Worm (Caenorhabditis elegans) whole organism, L2 larva: ENCODE data around the gene exc-5.
A peak's percentile ranks its signal among the peaks of the same experiment; 100 is the strongest.

Experiments
- ama-1 ChIP-seq: fragments of 150-350 bp; optimal IDR thresholded peaks from 2 replicates; lab custom pipeline; 2018; ENCODE audit warnings: inconsistent platforms
- ceh-16 ChIP-seq: fragments of 150-350 bp; optimal IDR thresholded peaks from 2 replicates; lab custom pipeline; 2014; ENCODE audit warnings: missing biosample characterization, missing genetic modification characterization
- lin-39 ChIP-seq: fragments of 150-350 bp; optimal IDR thresholded peaks from 2 replicates; lab custom pipeline; 2014; ENCODE audit warnings: missing biosample characterization, missing genetic modification reagents, missing genetic modification characterization
- sma-9 ChIP-seq, 2 experiments: fragments of 150-350 bp in 1 of 2; sonication (generic microtip) in 1 of 2; optimal IDR thresholded peaks; 2 replicates each; lab custom pipeline; 2014 to 2016; ENCODE audit warnings: missing genetic modification characterization in 2 of 2, mild to moderate bottlenecking in 1 of 2, missing biosample characterization in 1 of 2, missing compliant biosample characterization in 1 of 2, missing genetic modification reagents in 1 of 2, moderate library complexity in 1 of 2
- snpc-4 ChIP-seq: fragments of 150-350 bp; optimal IDR thresholded peaks from 2 replicates; lab custom pipeline; 2014; ENCODE audit warnings: missing biosample characterization, missing genetic modification characterization
- ztf-11 ChIP-seq: sonication (generic microtip); optimal IDR thresholded peaks from 2 replicates; lab custom pipeline; 2017; ENCODE audit warnings: missing biosample characterization, missing genetic modification characterization

DNA sequence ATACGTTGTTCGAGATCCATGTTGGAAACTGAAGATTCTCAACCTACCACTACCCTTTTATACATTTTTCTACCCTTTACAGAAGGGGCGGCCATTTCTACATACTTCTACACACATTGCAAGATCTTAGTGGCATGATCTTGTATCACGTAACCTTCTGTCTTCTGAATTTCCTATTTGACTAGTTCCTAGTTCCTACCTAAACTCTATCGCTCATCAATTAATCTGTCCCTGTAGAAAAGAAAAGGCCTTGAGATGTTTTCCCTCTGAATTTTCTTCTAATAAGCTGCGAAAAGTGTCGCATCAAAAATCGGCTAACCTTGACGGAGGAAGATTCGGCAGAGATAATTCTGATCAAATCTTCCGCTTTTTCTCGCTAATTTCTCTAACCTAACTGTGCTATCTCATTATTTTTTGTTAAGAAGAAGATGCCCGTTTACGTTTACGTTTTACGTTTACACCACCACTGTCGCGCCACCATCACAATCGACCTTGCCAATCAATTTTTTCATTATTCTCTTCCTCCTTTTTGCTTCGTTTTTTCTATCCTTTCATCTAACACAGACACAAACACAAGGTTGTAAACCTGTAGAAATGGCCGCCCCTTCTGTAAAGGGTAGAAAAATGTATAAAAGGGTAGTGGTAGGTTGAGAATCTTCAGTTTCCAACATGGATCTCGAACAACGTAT is 10.8 kb upstream of the exc-5 start, which contains the start of the genes col-117 and col-3:
- no peak for TF ChIP-seq ztf-11 (tag; lab: Kevin White, UChicago)
- peak; percentile 49 for TF ChIP-seq sma-9 (GFP tag; optimal IDR thresholded peaks at IDR 0.05; lab: Kevin White, UChicago)
- no peak for TF ChIP-seq sma-9 (tag; optimal IDR thresholded peaks at IDR 0.05; lab: Kevin White, UChicago)
- TF ChIP-seq lin-39 (tag; lab: Kevin White, UChicago): no peak
- no peak for TF ChIP-seq ama-1 (lab: Kevin White, UChicago)
- peak; percentile 11 for TF ChIP-seq ceh-16 (tag; lab: Kevin White, UChicago)
- no peak for TF ChIP-seq snpc-4
